Worm (Caenorhabditis elegans) whole organism, L4 larva: ENCODE data around the gene Y73C8C.4.

Experiments
- F44E2.7 ChIP-seq: fragments of 200-800 bp; sonication (Bioruptor generic); IDR thresholded peaks from 2 replicates; pipeline ENCODE4 v2.1.2; 2022; ENCODE audit warnings: missing genetic modification characterization, missing compliant biosample characterization
- T20F7.1 ChIP-seq: fragments of 200-800 bp; sonication (Bioruptor generic); optimal IDR thresholded peaks from 2 replicates; lab custom pipeline; 2018; ENCODE audit warnings: mild to moderate bottlenecking, missing genetic modification characterization, missing compliant biosample characterization
- Y75B8A.6 ChIP-seq: fragments of 200-800 bp; sonication (Bioruptor generic); IDR thresholded peaks from 2 replicates; pipeline ENCODE4 v1.3.6; 2022; ENCODE audit warnings: missing genetic modification reagents, missing genetic modification characterization, missing compliant biosample characterization
- aha-1 ChIP-seq: fragments of 150-350 bp; peaks from one replicate; lab custom pipeline; 2014; ENCODE audit warnings: missing biosample characterization, missing genetic modification characterization
- attf-4 ChIP-seq: sonication (generic microtip); optimal IDR thresholded peaks from 3 replicates; lab custom pipeline; 2017; ENCODE audit warnings: missing biosample characterization, missing genetic modification characterization
- ceh-20 ChIP-seq: fragments of 200-800 bp; sonication (Bioruptor generic); IDR thresholded peaks from 2 replicates; pipeline ENCODE4 v1.3.6; 2022; ENCODE audit warnings: missing genetic modification reagents, missing genetic modification characterization, missing compliant biosample characterization
- ceh-28 ChIP-seq: fragments of 150-350 bp; optimal IDR thresholded peaks from 2 replicates; lab custom pipeline; 2014; ENCODE audit warnings: missing biosample characterization, missing genetic modification reagents, missing genetic modification characterization
- ceh-62 ChIP-seq: sonication (generic microtip); optimal IDR thresholded peaks from 2 replicates; lab custom pipeline; 2017; ENCODE audit warnings: missing biosample characterization, missing genetic modification characterization
- ces-1 ChIP-seq: fragments of 150-350 bp; sonication (generic microtip); optimal IDR thresholded peaks from 4 replicates; lab custom pipeline; 2014; ENCODE audit warnings: missing biosample characterization, missing genetic modification reagents, missing genetic modification characterization
- cey-2 ChIP-seq: sonication (generic microtip); optimal IDR thresholded peaks from 3 replicates; lab custom pipeline; 2017; ENCODE audit warnings: missing genetic modification characterization, mild to moderate bottlenecking, missing compliant biosample characterization, antibody characterized with exemption, borderline replicate concordance; ENCODE audit not compliant: insufficient read depth
- dmd-6 ChIP-seq: fragments of 200-800 bp; sonication (Bioruptor generic); IDR thresholded peaks from 2 replicates; pipeline ENCODE4 v1.3.6; 2022; ENCODE audit warnings: missing genetic modification reagents, missing genetic modification characterization, missing compliant biosample characterization
- hlh-30 ChIP-seq: sonication (generic microtip); optimal IDR thresholded peaks from 2 replicates; lab custom pipeline; 2017; ENCODE audit warnings: antibody characterized with exemption, mild to moderate bottlenecking, missing genetic modification characterization, missing compliant biosample characterization; ENCODE audit not compliant: insufficient read depth
- jun-1 ChIP-seq: fragments of 150-350 bp; optimal IDR thresholded peaks from 2 replicates; lab custom pipeline; 2014; ENCODE audit warnings: missing biosample characterization, missing genetic modification reagents, missing genetic modification characterization
- lin-15B ChIP-seq: fragments of 150-350 bp; sonication (generic microtip); optimal IDR thresholded peaks from 3 replicates; lab custom pipeline; 2014; ENCODE audit warnings: missing biosample characterization, missing genetic modification characterization
- mes-2 ChIP-seq: sonication (generic microtip); optimal IDR thresholded peaks from 2 replicates; lab custom pipeline; 2016; ENCODE audit warnings: missing genotype, mild to moderate bottlenecking, missing genetic modification characterization, missing compliant biosample characterization; ENCODE audit not compliant: poor library complexity, severe bottlenecking
- nhr-28 ChIP-seq: fragments of 150-350 bp; optimal IDR thresholded peaks from 2 replicates; lab custom pipeline; 2014; ENCODE audit warnings: missing biosample characterization, missing genetic modification characterization
- nhr-41 ChIP-seq: fragments of 200-800 bp; sonication (Bioruptor generic); IDR thresholded peaks from 2 replicates; pipeline ENCODE4 v1.3.6; 2022; ENCODE audit warnings: missing genetic modification reagents, missing genetic modification characterization, missing compliant biosample characterization
- nhr-42 ChIP-seq: fragments of 200-800 bp; sonication (Bioruptor generic); IDR thresholded peaks from 2 replicates; pipeline ENCODE4 v1.3.6; 2022; ENCODE audit warnings: missing genetic modification characterization, missing compliant biosample characterization
- nhr-48 ChIP-seq: sonication (generic microtip); optimal IDR thresholded peaks from 2 replicates; lab custom pipeline; 2016; ENCODE audit warnings: mild to moderate bottlenecking, missing genetic modification characterization, missing compliant biosample characterization
- nhr-77 ChIP-seq: fragments of 150-350 bp; optimal IDR thresholded peaks from 2 replicates; lab custom pipeline; 2014; ENCODE audit warnings: missing biosample characterization, missing genetic modification characterization
- pqm-1 ChIP-seq: sonication (generic microtip); optimal IDR thresholded peaks from 2 replicates; lab custom pipeline; 2017; ENCODE audit warnings: missing biosample characterization, missing genetic modification characterization
- rbr-2 ChIP-seq: sonication (generic microtip); optimal IDR thresholded peaks from 2 replicates; lab custom pipeline; 2016; ENCODE audit warnings: missing genotype, missing genetic modification characterization, missing compliant biosample characterization
- saeg-2 ChIP-seq: fragments of 200-800 bp; sonication (Bioruptor generic); IDR thresholded peaks from 2 replicates; pipeline ENCODE4 v1.3.6; 2022; ENCODE audit warnings: missing genetic modification reagents, missing genetic modification characterization, missing compliant biosample characterization
- unc-62 ChIP-seq, 3 experiments: fragments of 150-350 bp in 1 of 3; sonication (generic microtip); optimal IDR thresholded peaks in 2 of 3; peaks in 1 of 3; 1 replicate in 1 of 3; 2 replicates in 2 of 3; lab custom pipeline; 2014 to 2017; ENCODE audit warnings: missing biosample characterization in 3 of 3, missing genetic modification characterization in 3 of 3, missing genetic modification reagents in 3 of 3, missing genotype in 1 of 3
- zag-1 ChIP-seq: fragments of 150-350 bp; optimal IDR thresholded peaks from 2 replicates; lab custom pipeline; 2014; ENCODE audit warnings: missing biosample characterization, missing genetic modification characterization
- zip-2 ChIP-seq: fragments of 150-350 bp; optimal IDR thresholded peaks from 2 replicates; lab custom pipeline; 2014; ENCODE audit warnings: missing biosample characterization, missing genetic modification characterization
- ztf-7 ChIP-seq: fragments of 150-350 bp; optimal IDR thresholded peaks from 2 replicates; lab custom pipeline; 2014; ENCODE audit warnings: missing biosample characterization, missing genetic modification characterization

The Y73C8C.4 gene

ce11 chrV:3124912-3125311 lies 23.0 kb upstream of the Y73C8C.4 start, which contains the start of gene Y73C8C.12:
Gene Y73C8C.12, plus strand, starts transcription at chrV:3125212.
- TF ChIP-seq F44E2.7 (GFP tag; lab: Robert Waterston, UW) (no peak), aha-1 (tag; lab: Kevin White, UChicago) (peak; percentile 28), attf-4 (tag; lab: Kevin White, UChicago) (no peak)

ce11 chrV:3122403-3122802 lies 20.5 kb upstream of the Y73C8C.4 start:
- TF ChIP-seq aha-1 (tag; lab: Kevin White, UChicago) (peak; percentile 93), ces-1 (GFP tag; lab: Kevin White, UChicago) (no peak), T20F7.1 (GFP tag; lab: Kevin White, UChicago) (no peak)

- TF ChIP-seq hlh-30 (tag; lab: Kevin White, UChicago): no peak
- no peak for TF ChIP-seq ztf-7 (tag; lab: Kevin White, UChicago)
- TF ChIP-seq aha-1 (tag; lab: Kevin White, UChicago): peak; percentile 49
These were observed 19.8 kb upstream of the Y73C8C.4 start, which contains the start of gene srt-56 for ce11 chrV:3121743-3122142. Gene srt-56, minus strand, starts transcription at chrV:3121843.

- TF ChIP-seq nhr-48 (tag; lab: Kevin White, UChicago) (no peak), aha-1 (tag; lab: Kevin White, UChicago) (no peak), nhr-28 (tag; lab: Kevin White, UChicago) (peak; percentile 87), zag-1 (tag; lab: Kevin White, UChicago) (no peak), nhr-41 (GFP tag; lab: Robert Waterston, UW) (no peak), pqm-1 (tag; lab: Kevin White, UChicago) (peak; percentile 51), dmd-6 (GFP tag; lab: Robert Waterston, UW) (peak; percentile 49; the same call in 1 of the 2 replicates), T20F7.1 (GFP tag; lab: Kevin White, UChicago) (no peak), nhr-42 (GFP tag; lab: Robert Waterston, UW) (no peak), rbr-2 (tag; lab: Kevin White, UChicago) (no peak)
These were observed 17.2 kb upstream of the Y73C8C.4 start for ce11 chrV:3119185-3119584.

- TF ChIP-seq pqm-1 (tag; lab: Kevin White, UChicago) (peak; percentile 52), nhr-28 (tag; lab: Kevin White, UChicago) (peak; percentile 92), ceh-28 (no peak), dmd-6 (GFP tag; lab: Robert Waterston, UW) (peak; percentile 50)
These were observed 16.2 kb upstream of the Y73C8C.4 start, which contains the start of gene clec-210 for ce11 chrV:3118167-3118566. Gene clec-210, plus strand, starts transcription at chrV:3118377.

- no peak for TF ChIP-seq nhr-28 (tag; lab: Kevin White, UChicago)
- TF ChIP-seq ceh-20 (GFP tag; lab: Robert Waterston, UW): no peak
- no peak for TF ChIP-seq lin-15B (tag; lab: Kevin White, UChicago)
- no peak for TF ChIP-seq ztf-7 (tag; lab: Kevin White, UChicago)
- no peak for TF ChIP-seq zip-2 (tag; lab: Kevin White, UChicago)
- TF ChIP-seq ceh-62 (tag; lab: Kevin White, UChicago): no peak
- TF ChIP-seq Y75B8A.6 (GFP tag; lab: Robert Waterston, UW): no peak
- TF ChIP-seq rbr-2 (tag; lab: Kevin White, UChicago): no peak
- TF ChIP-seq ces-1 (GFP tag; lab: Kevin White, UChicago): no peak
- no peak for TF ChIP-seq cey-2 (tag; lab: Kevin White, UChicago)
- TF ChIP-seq nhr-42 (GFP tag; lab: Robert Waterston, UW): no peak
- no peak for TF ChIP-seq nhr-77
- TF ChIP-seq unc-62 (GFP tag; optimal IDR thresholded peaks at IDR 0.05 in 1 of 2; lab: Kevin White, UChicago): no peak
- no peak for TF ChIP-seq unc-62 (tag; optimal IDR thresholded peaks at IDR 0.05; lab: Kevin White, UChicago)
- TF ChIP-seq saeg-2 (GFP tag; lab: Robert Waterston, UW): no peak
- no peak for TF ChIP-seq jun-1 (tag; lab: Kevin White, UChicago)
- no peak for TF ChIP-seq mes-2 (tag; lab: Kevin White, UChicago)
These were observed 13.0 kb upstream of the Y73C8C.4 start, which contains the start of gene Y73C8C.3 for ce11 chrV:3114973-3115372. Gene Y73C8C.3, plus strand, starts transcription at chrV:3115273.
